Fruit fly (Drosophila melanogaster) whole organism, adult: ENCODE data around the gene PMP34.
A peak's percentile ranks its signal among the peaks of the same experiment; 100 is the strongest.

Experiments
- CG11617 ChIP-seq: fragments of 200-800 bp; sonication (Bioruptor generic); optimal IDR thresholded peaks from 2 replicates; lab custom pipeline; 2017; ENCODE audit warnings: mild to moderate bottlenecking, missing biosample characterization, missing genetic modification reagents, missing genetic modification characterization
- CG12768 ChIP-seq: fragments of 200-800 bp; sonication (Bioruptor generic); optimal IDR thresholded peaks from 2 replicates; lab custom pipeline; 2017; ENCODE audit warnings: missing biosample characterization, missing genetic modification characterization, mild to moderate bottlenecking, moderate library complexity, missing genetic modification reagents
- CG14711 ChIP-seq: fragments of 200-800 bp; sonication (Bioruptor generic); optimal IDR thresholded peaks from 2 replicates; lab custom pipeline; 2018; ENCODE audit warnings: missing biosample characterization, mild to moderate bottlenecking, missing genetic modification characterization, moderate library complexity
- CG1620 ChIP-seq: fragments of 200-800 bp; sonication (Bioruptor generic); optimal IDR thresholded peaks from 2 replicates; lab custom pipeline; 2016; ENCODE audit warnings: missing biosample characterization, missing genetic modification characterization
- CG33017 ChIP-seq: fragments of 200-800 bp; sonication (Bioruptor generic); optimal IDR thresholded peaks from 2 replicates; lab custom pipeline; 2018; ENCODE audit warnings: missing biosample characterization, mild to moderate bottlenecking, missing genetic modification characterization, moderate library complexity
- CG5204 ChIP-seq: fragments of 200-800 bp; sonication (Bioruptor generic); optimal IDR thresholded peaks from 2 replicates; lab custom pipeline; 2016; ENCODE audit warnings: missing biosample characterization, missing genetic modification characterization
- CG7045 ChIP-seq: fragments of 200-800 bp; sonication (Bioruptor generic); optimal IDR thresholded peaks from 2 replicates; lab custom pipeline; 2017; ENCODE audit warnings: missing biosample characterization, mild to moderate bottlenecking, missing genetic modification characterization
- CG7101 ChIP-seq: fragments of 200-800 bp; sonication (Bioruptor generic); optimal IDR thresholded peaks from 2 replicates; lab custom pipeline; 2018; ENCODE audit warnings: missing biosample characterization, mild to moderate bottlenecking, missing genetic modification characterization, moderate library complexity
- Clk ChIP-seq: fragments of 200-800 bp; sonication (Bioruptor generic); optimal IDR thresholded peaks from 2 replicates; lab custom pipeline; 2017; ENCODE audit warnings: missing biosample characterization, missing genetic modification characterization
- Crg-1 ChIP-seq: fragments of 200-800 bp; sonication (Bioruptor generic); optimal IDR thresholded peaks from 2 replicates; lab custom pipeline; 2016; ENCODE audit warnings: missing biosample characterization, missing genetic modification characterization
- Hr96 ChIP-seq: fragments of 200-800 bp; sonication (Bioruptor generic); optimal IDR thresholded peaks from 2 replicates; lab custom pipeline; 2016; ENCODE audit warnings: missing biosample characterization, missing genetic modification characterization
- Mnt ChIP-seq: fragments of 200-800 bp; sonication (Bioruptor generic); optimal IDR thresholded peaks from 2 replicates; lab custom pipeline; 2016; ENCODE audit warnings: missing biosample characterization, mild to moderate bottlenecking, missing genetic modification characterization
- bab1 ChIP-seq: fragments of 200-800 bp; sonication (Bioruptor generic); optimal IDR thresholded peaks from 3 replicates; lab custom pipeline; 2019; ENCODE audit warnings: missing biosample characterization, mild to moderate bottlenecking, missing genetic modification characterization, moderate library complexity
- cic ChIP-seq: fragments of 200-800 bp; sonication (Bioruptor generic); optimal IDR thresholded peaks from 2 replicates; lab custom pipeline; 2017; ENCODE audit warnings: missing biosample characterization, mild to moderate bottlenecking, missing genetic modification characterization, moderate library complexity
- cnc ChIP-seq, 2 experiments: fragments of >200 bp; optimal IDR thresholded peaks; 2 replicates each; lab custom pipeline; 2017
- kay ChIP-seq: fragments of 200-800 bp; sonication (Bioruptor generic); peaks from one replicate; lab custom pipeline; 2016; ENCODE audit warnings: missing biosample characterization, missing genetic modification characterization, borderline replicate concordance
- ovo ChIP-seq: fragments of 200-800 bp; sonication (Bioruptor generic); optimal IDR thresholded peaks from 2 replicates; lab custom pipeline; 2016; ENCODE audit warnings: missing biosample characterization, missing genetic modification characterization
- pad ChIP-seq: fragments of 200-800 bp; sonication (Bioruptor generic); optimal IDR thresholded peaks from 3 replicates; lab custom pipeline; 2017; ENCODE audit warnings: missing biosample characterization, missing genetic modification characterization, mild to moderate bottlenecking, moderate library complexity, missing genetic modification reagents
- tj ChIP-seq: fragments of 200-800 bp; sonication (Bioruptor generic); optimal IDR thresholded peaks from 3 replicates; lab custom pipeline; 2017; ENCODE audit warnings: missing biosample characterization, mild to moderate bottlenecking, missing genetic modification characterization, moderate library complexity

Gene PMP34

DNA sequence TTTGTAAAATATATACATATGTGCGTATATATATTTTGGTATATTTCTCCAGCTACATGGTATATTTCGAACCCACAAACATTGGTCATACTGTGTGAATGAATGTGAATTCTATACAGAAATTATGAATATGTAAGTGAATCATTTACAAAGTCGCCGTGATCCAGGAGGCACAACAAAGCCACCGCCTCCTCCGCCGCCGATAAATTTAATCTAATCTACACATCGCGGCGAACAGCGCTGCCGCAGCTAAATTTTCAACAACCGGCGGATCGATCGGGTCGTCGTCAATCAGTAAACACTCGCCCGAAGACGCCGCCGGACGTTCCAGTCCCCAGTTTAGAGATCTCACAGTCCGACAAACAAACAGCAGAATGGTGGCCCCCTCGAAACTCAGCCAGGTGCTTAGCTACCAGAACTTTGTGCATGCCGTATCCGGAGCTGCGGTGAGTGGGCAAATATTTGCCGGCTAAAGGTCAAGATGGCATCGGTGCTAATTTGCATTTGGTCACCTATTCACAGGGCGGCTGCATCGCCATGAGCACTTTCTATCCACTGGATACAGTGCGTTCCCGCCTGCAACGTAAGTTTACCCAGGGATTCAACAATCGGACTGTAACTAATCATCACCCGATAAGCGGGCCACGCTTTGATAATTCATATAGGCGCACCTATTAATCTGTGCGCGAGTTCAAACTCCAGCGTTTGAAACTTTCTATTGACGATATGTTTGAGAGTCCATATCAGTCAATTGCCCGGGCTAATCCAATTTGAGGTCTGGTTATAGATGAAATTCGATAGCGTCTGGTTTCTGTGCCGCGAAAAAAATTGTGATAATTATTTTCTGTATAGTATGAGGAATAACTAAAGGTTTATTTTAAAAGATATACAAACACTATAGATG lies at the start of gene PMP34:
TSS of gene PMP34 (plus strand) at position 79 of the 904 bp plus-strand sequence.
- TF ChIP-seq CG11617 (GFP tag; lab: Kevin White, UChicago) (peak; percentile 8), Hr96 (GFP tag; lab: Kevin White, UChicago) (peak; percentile 1), Mnt (GFP tag; lab: Kevin White, UChicago) (peak; percentile 29), kay (GFP tag; lab: Kevin White, UChicago) (peak; percentile 84), cic (GFP tag; lab: Kevin White, UChicago) (peak; percentile 25), CG5204 (GFP tag; lab: Kevin White, UChicago) (no peak), CG12768 (GFP tag; lab: Kevin White, UChicago) (peak; percentile 21), CG7101 (tag; lab: Kevin White, UChicago) (peak; percentile 4), cnc (optimal IDR thresholded peaks at IDR 0.05; lab: Kevin White, UChicago) (no peak)

DNA sequence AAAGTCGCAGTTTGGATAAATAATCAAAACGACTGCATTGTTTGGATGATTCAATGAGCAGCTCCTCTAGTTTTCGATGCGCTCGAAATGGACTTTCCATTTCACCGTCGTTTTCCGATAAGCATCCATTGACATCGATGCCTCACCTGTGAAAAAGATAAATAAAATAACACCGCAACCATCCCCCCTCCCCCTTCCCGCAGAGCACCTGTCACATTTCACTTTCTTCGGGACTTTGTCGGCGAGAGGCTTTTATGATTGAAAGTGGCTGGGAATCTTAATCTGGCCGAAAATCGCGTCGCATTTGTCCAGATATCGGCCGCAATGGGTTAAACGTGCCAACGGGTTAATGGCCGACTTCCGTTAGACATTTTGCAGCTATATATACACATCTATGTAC lies 49.3 kb upstream of the PMP34 start:
- no peak for TF ChIP-seq cic (GFP tag; lab: Kevin White, UChicago)
- TF ChIP-seq kay (GFP tag; lab: Kevin White, UChicago): no peak
- no peak for TF ChIP-seq ovo (GFP tag; lab: Kevin White, UChicago)
- TF ChIP-seq pad: no peak
- TF ChIP-seq CG11617 (GFP tag; lab: Kevin White, UChicago): no peak
- no peak for TF ChIP-seq CG7101 (tag; lab: Kevin White, UChicago)
- no peak for TF ChIP-seq CG14711 (tag; lab: Kevin White, UChicago)
- TF ChIP-seq CG7045 (GFP tag; lab: Kevin White, UChicago): no peak
- no peak for TF ChIP-seq CG12768 (GFP tag; lab: Kevin White, UChicago)
- no peak for TF ChIP-seq CG33017 (tag; lab: Kevin White, UChicago)
- TF ChIP-seq tj (GFP tag; lab: Kevin White, UChicago): no peak

DNA sequence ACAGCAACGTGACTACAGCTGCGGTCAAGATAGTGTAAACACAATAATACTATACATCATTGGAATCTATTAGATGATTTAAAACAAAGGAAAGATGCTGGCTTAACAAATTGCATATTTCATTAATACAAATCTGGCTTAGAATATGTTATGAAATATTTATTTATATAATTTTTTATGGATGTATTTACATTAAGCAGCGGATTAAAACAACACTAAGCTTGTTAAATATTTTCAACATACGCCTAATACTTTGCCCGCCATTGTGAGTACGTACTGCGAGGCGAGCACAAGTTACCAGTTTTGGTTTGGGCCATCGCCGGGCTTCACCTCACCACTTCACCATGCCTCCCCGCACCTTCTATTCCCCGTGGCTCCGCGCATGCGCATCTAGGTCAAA lies 48.6 kb upstream of the PMP34 start:
- no peak for TF ChIP-seq CG12768 (GFP tag; lab: Kevin White, UChicago)
- no peak for TF ChIP-seq CG7101 (tag; lab: Kevin White, UChicago)
- TF ChIP-seq cnc (optimal IDR thresholded peaks at IDR 0.05; lab: Kevin White, UChicago): no peak
- no peak for TF ChIP-seq CG1620 (GFP tag; lab: Kevin White, UChicago)
- no peak for TF ChIP-seq kay (GFP tag; lab: Kevin White, UChicago)
- no peak for TF ChIP-seq Clk (GFP tag; lab: Kevin White, UChicago)
- no peak for TF ChIP-seq ovo (GFP tag; lab: Kevin White, UChicago)

DNA sequence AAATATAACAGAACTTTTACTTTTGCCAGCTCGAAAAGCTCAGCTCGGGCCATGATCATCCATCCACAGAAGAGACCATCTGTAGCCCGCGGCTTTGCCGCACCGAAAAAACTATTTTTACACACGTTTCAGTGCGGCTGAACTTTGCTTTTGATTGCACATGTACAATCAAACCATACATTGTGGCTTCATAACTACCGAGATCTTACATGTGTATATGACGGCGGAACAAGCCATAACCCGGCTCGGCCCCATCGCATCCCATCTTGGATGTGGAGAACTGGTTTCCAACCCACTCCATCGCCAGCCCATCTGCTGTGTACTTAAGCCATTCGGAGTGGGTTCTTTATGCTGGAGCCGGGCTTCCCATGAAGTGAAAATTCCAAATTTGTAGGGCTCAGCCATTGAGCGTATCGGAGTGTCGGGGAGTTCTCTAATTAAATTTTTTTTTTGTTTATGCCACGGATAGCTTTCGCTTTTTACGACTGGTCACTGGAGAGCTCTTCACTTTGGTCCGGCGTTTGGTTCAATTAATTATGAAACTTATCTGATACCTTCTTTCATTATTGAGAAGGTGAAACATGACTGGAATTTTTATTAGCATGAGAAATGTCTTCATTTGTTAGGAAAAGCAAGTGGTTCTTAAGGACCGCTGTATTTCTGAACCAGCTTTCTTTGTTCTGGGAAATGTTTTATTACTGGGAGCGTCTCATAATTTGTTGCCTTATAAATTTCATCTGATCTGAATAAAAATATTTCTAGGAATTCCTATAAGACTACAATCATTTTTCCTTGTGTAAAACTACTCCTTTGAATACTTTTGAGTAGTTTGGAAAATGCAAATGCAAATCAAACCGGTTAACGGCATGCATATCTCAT lies 47.4 kb upstream of the PMP34 start:
- no peak for TF ChIP-seq CG5204 (GFP tag; lab: Kevin White, UChicago)
- TF ChIP-seq CG33017 (tag; lab: Kevin White, UChicago): no peak
- no peak for TF ChIP-seq cic (GFP tag; lab: Kevin White, UChicago)
- no peak for TF ChIP-seq tj (GFP tag; lab: Kevin White, UChicago)
- no peak for TF ChIP-seq Crg-1

dm6 chr3L:4272167-4272773 lies 46.3 kb upstream of the PMP34 start:
- no peak for TF ChIP-seq CG33017 (tag; lab: Kevin White, UChicago)
- TF ChIP-seq Clk (GFP tag; lab: Kevin White, UChicago): no peak
- TF ChIP-seq bab1 (GFP tag; lab: Kevin White, UChicago): no peak
- no peak for TF ChIP-seq cic (GFP tag; lab: Kevin White, UChicago)
- no peak for TF ChIP-seq CG12768 (GFP tag; lab: Kevin White, UChicago)
- no peak for TF ChIP-seq CG7045 (GFP tag; lab: Kevin White, UChicago)
- no peak for TF ChIP-seq tj (GFP tag; lab: Kevin White, UChicago)
- TF ChIP-seq Mnt (GFP tag; lab: Kevin White, UChicago): no peak
- no peak for TF ChIP-seq Crg-1
- no peak for TF ChIP-seq CG14711 (tag; lab: Kevin White, UChicago)
- no peak for TF ChIP-seq pad
- no peak for TF ChIP-seq CG11617 (GFP tag; lab: Kevin White, UChicago)
- no peak for TF ChIP-seq cnc (optimal IDR thresholded peaks at IDR 0.05; lab: Kevin White, UChicago)
- no peak for TF ChIP-seq ovo (GFP tag; lab: Kevin White, UChicago)

DNA sequence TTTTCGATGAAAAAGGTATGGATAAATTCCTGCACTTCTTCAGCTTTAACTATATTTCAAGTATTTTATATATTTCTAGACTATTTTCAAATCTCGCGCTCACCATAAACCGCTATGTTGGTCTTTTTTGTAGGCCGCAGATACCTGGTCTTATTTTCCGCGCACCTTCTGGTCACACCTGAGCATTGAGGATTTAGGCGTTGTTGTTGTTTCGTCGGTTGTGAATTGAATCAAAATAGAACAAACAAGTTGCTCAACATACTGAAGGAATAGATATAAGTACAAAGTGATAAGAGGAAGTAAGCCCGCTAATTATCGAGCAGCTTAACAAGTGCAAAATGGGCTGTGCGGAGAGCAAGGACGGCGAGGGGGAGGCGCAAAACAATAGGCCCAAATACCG lies 40.8 kb upstream of the PMP34 start, which contains the start of gene Ctl1:
TSS of gene Ctl1 (plus strand) at position 167 of the 400 bp plus-strand sequence.
- peak; percentile 23 for TF ChIP-seq bab1 (GFP tag; lab: Kevin White, UChicago)
- TF ChIP-seq kay (GFP tag; lab: Kevin White, UChicago): no peak
